Worm (Caenorhabditis elegans) whole organism, L4 larva: Measurements from ENCODE around the gene col-76.
A peak's percentile ranks its signal among the peaks of the same experiment; 100 is the strongest.

ENCODE experiments used
- F26F4.8 ChIP-seq: fragments of 200-800 bp; sonication (Bioruptor generic); conservative IDR thresholded peaks from 2 replicates; pipeline ENCODE4 v1.3.6; 2022; ENCODE audit warnings: missing genetic modification characterization, missing compliant biosample characterization
- F44E2.7 ChIP-seq: fragments of 200-800 bp; sonication (Bioruptor generic); IDR thresholded peaks from 2 replicates; pipeline ENCODE4 v2.1.2; 2022; ENCODE audit warnings: missing genetic modification characterization, missing compliant biosample characterization
- R02D3.7 ChIP-seq: fragments of 150-350 bp; sonication (generic microtip); optimal IDR thresholded peaks from 3 replicates; lab custom pipeline; 2014; ENCODE audit warnings: missing biosample characterization, missing genetic modification characterization
- T20F7.1 ChIP-seq: fragments of 200-800 bp; sonication (Bioruptor generic); optimal IDR thresholded peaks from 2 replicates; lab custom pipeline; 2018; ENCODE audit warnings: mild to moderate bottlenecking, missing genetic modification characterization, missing compliant biosample characterization
- T26A8.4 ChIP-seq: fragments of 200-800 bp; sonication (Bioruptor generic); IDR thresholded peaks from 2 replicates; pipeline ENCODE4 v1.3.6; 2022; ENCODE audit warnings: missing genetic modification characterization, missing compliant biosample characterization
- Y105C5A.15 ChIP-seq: fragments of 200-800 bp; sonication (Bioruptor generic); IDR thresholded peaks from 2 replicates; pipeline ENCODE4 v1.3.6; 2022; ENCODE audit warnings: missing genetic modification characterization, missing compliant biosample characterization
- aha-1 ChIP-seq: fragments of 150-350 bp; peaks from one replicate; lab custom pipeline; 2014; ENCODE audit warnings: missing biosample characterization, missing genetic modification characterization
- arid-1 ChIP-seq: fragments of 200-800 bp; sonication (Bioruptor generic); conservative IDR thresholded peaks from 2 replicates; pipeline ENCODE4 v1.3.6; 2022; ENCODE audit warnings: missing genetic modification reagents, missing genetic modification characterization, missing compliant biosample characterization
- ceh-28 ChIP-seq: fragments of 150-350 bp; optimal IDR thresholded peaks from 2 replicates; lab custom pipeline; 2014; ENCODE audit warnings: missing biosample characterization, missing genetic modification reagents, missing genetic modification characterization
- daf-8 ChIP-seq: fragments of 200-800 bp; sonication (Bioruptor generic); IDR thresholded peaks from 2 replicates; pipeline ENCODE4 v1.3.6; 2022; ENCODE audit warnings: missing genetic modification characterization, missing compliant biosample characterization
- dmd-6 ChIP-seq: fragments of 200-800 bp; sonication (Bioruptor generic); IDR thresholded peaks from 2 replicates; pipeline ENCODE4 v1.3.6; 2022; ENCODE audit warnings: missing genetic modification reagents, missing genetic modification characterization, missing compliant biosample characterization
- hif-1 ChIP-seq, 2 experiments: sonication (generic microtip); optimal IDR thresholded peaks; 2 replicates each; lab custom pipeline; 2016 to 2017; ENCODE audit warnings: missing compliant biosample characterization in 2 of 2, missing genetic modification characterization in 2 of 2, missing genetic modification reagents in 2 of 2, missing genotype in 2 of 2, mild to moderate bottlenecking in 1 of 2
- hlh-11 ChIP-seq: fragments of 200-800 bp; sonication (Bioruptor generic); optimal IDR thresholded peaks from 2 replicates; lab custom pipeline; 2018; ENCODE audit warnings: mild to moderate bottlenecking, missing genetic modification characterization, missing compliant biosample characterization
- hlh-30 ChIP-seq: sonication (generic microtip); optimal IDR thresholded peaks from 2 replicates; lab custom pipeline; 2017; ENCODE audit warnings: antibody characterized with exemption, mild to moderate bottlenecking, missing genetic modification characterization, missing compliant biosample characterization; ENCODE audit not compliant: insufficient read depth
- hmg-1.1 ChIP-seq: fragments of 200-800 bp; sonication (Bioruptor generic); IDR thresholded peaks from 2 replicates; pipeline ENCODE4 v1.3.6; 2022; ENCODE audit warnings: missing genetic modification reagents, missing genetic modification characterization, missing compliant biosample characterization
- lir-3 ChIP-seq: sonication (generic microtip); optimal IDR thresholded peaks from 2 replicates; lab custom pipeline; 2016; ENCODE audit warnings: mild to moderate bottlenecking, missing genetic modification characterization, missing compliant biosample characterization
- madf-9 ChIP-seq: fragments of 200-800 bp; sonication (Bioruptor generic); conservative IDR thresholded peaks from 2 replicates; pipeline ENCODE4 v1.3.6; 2022; ENCODE audit warnings: missing genetic modification reagents, missing genetic modification characterization, missing compliant biosample characterization
- mdt-29 ChIP-seq: fragments of 200-800 bp; sonication (Bioruptor generic); IDR thresholded peaks from 2 replicates; pipeline ENCODE4 v1.3.6; 2022; ENCODE audit warnings: missing genetic modification reagents, missing genetic modification characterization, missing compliant biosample characterization
- mxl-3 ChIP-seq: fragments of 200-800 bp; sonication (Bioruptor generic); optimal IDR thresholded peaks from 2 replicates; lab custom pipeline; 2018; ENCODE audit warnings: mild to moderate bottlenecking, missing genetic modification characterization, missing compliant biosample characterization
- nhr-10 ChIP-seq: fragments of 150-350 bp; optimal IDR thresholded peaks from 2 replicates; lab custom pipeline; 2014; ENCODE audit warnings: missing biosample characterization, missing genetic modification characterization
- nhr-102 ChIP-seq: sonication (generic microtip); optimal IDR thresholded peaks from 2 replicates; lab custom pipeline; 2016; ENCODE audit warnings: mild to moderate bottlenecking, missing genetic modification characterization, moderate library complexity, missing compliant biosample characterization
- nhr-25 ChIP-seq: sonication (generic microtip); optimal IDR thresholded peaks from 2 replicates; lab custom pipeline; 2017; ENCODE audit warnings: missing genetic modification characterization, mild to moderate bottlenecking, missing compliant biosample characterization, antibody characterized with exemption, moderate library complexity, borderline replicate concordance; ENCODE audit not compliant: insufficient read depth
- nhr-6 ChIP-seq: fragments of 150-350 bp; optimal IDR thresholded peaks from 2 replicates; lab custom pipeline; 2014; ENCODE audit warnings: missing biosample characterization, missing genetic modification characterization
- pha-4 ChIP-seq, 2 experiments: fragments of 150-350 bp in 1 of 2; fragments of 200-800 bp in 1 of 2; sonication (Bioruptor generic) in 1 of 2; IDR thresholded peaks in 1 of 2; optimal IDR thresholded peaks in 1 of 2; 2 replicates each; pipeline versions ENCODE4 v1.3.6 to Lab custom; 2014 to 2022; ENCODE audit warnings: missing genetic modification characterization in 2 of 2, missing genetic modification reagents in 2 of 2, missing biosample characterization in 1 of 2, missing compliant biosample characterization in 1 of 2
- snpc-1.2 ChIP-seq: fragments of 200-800 bp; sonication (Bioruptor generic); IDR thresholded peaks from 2 replicates; pipeline ENCODE4 v1.3.6; 2022; ENCODE audit warnings: missing genetic modification reagents, missing genetic modification characterization, missing compliant biosample characterization
- snpc-4 ChIP-seq: fragments of 150-350 bp; optimal IDR thresholded peaks from 2 replicates; lab custom pipeline; 2014; ENCODE audit warnings: missing biosample characterization, missing genetic modification characterization
- spr-1 ChIP-seq: sonication (generic microtip); optimal IDR thresholded peaks from 2 replicates; lab custom pipeline; 2016; ENCODE audit warnings: mild to moderate bottlenecking, missing genetic modification characterization, missing compliant biosample characterization
- tra-1 ChIP-seq: fragments of 200-800 bp; sonication (Bioruptor generic); IDR thresholded peaks from 2 replicates; pipeline ENCODE4 v1.3.6; 2022; ENCODE audit warnings: missing genetic modification reagents, missing genetic modification characterization, missing compliant biosample characterization
- unc-130 ChIP-seq: sonication (generic microtip); optimal IDR thresholded peaks from 2 replicates; lab custom pipeline; 2016; ENCODE audit warnings: missing genetic modification reagents, missing genetic modification characterization, missing compliant biosample characterization
- unc-62 ChIP-seq, 3 experiments: fragments of 150-350 bp in 1 of 3; sonication (generic microtip); optimal IDR thresholded peaks in 2 of 3; peaks in 1 of 3; 1 replicate in 1 of 3; 2 replicates in 2 of 3; lab custom pipeline; 2014 to 2017; ENCODE audit warnings: missing biosample characterization in 3 of 3, missing genetic modification characterization in 3 of 3, missing genetic modification reagents in 3 of 3, missing genotype in 1 of 3
- zfp-3 ChIP-seq: fragments of 200-800 bp; sonication (Bioruptor generic); conservative IDR thresholded peaks from 2 replicates; pipeline ENCODE4 v1.3.6; 2022; ENCODE audit warnings: missing genetic modification reagents, missing genetic modification characterization, missing compliant biosample characterization

The col-76 gene

ce11 chrII:8222309-8223065 is 18.3 kb downstream of the col-76 start, which contains the start of gene dab-1 (continued):
- no peak for TF ChIP-seq arid-1 (GFP tag; lab: Robert Waterston, UW)
- TF ChIP-seq T20F7.1 (GFP tag; lab: Kevin White, UChicago), result no peak
- no peak for TF ChIP-seq pha-4 (GFP tag; IDR thresholded peaks at IDR 0.05; lab: Robert Waterston, UW)
- TF ChIP-seq pha-4 (tag; optimal IDR thresholded peaks at IDR 0.05; lab: Kevin White, UChicago), result no peak
- no peak for TF ChIP-seq daf-8 (GFP tag; lab: Robert Waterston, UW)
- TF ChIP-seq hlh-30 (tag; lab: Kevin White, UChicago), result peak; percentile 76
- peak; percentile 73 for TF ChIP-seq aha-1
- TF ChIP-seq dmd-6 (GFP tag; lab: Robert Waterston, UW), result no peak
- no peak for TF ChIP-seq R02D3.7 (tag; lab: Kevin White, UChicago)
- TF ChIP-seq nhr-25 (tag; lab: Kevin White, UChicago), result peak; percentile 25
- no peak for TF ChIP-seq F26F4.8 (GFP tag; lab: Robert Waterston, UW)
- no peak for TF ChIP-seq lir-3 (tag; lab: Kevin White, UChicago)
- TF ChIP-seq T26A8.4 (GFP tag; lab: Robert Waterston, UW), result no peak
- no peak for TF ChIP-seq snpc-1.2
- TF ChIP-seq Y105C5A.15, result no peak

ce11 chrII:8223422-8223821 is 19.3 kb downstream of the col-76 start:
- TF ChIP-seq hif-1 (tag; optimal IDR thresholded peaks at IDR 0.05; lab: Kevin White, UChicago), result no peak
- no peak for TF ChIP-seq tra-1 (GFP tag; lab: Robert Waterston, UW)
- TF ChIP-seq snpc-4 (tag; lab: Kevin White, UChicago), result no peak
- peak; percentile 3 for TF ChIP-seq ceh-28 (tag; lab: Kevin White, UChicago)
- no peak for TF ChIP-seq zfp-3 (GFP tag; lab: Robert Waterston, UW)
- no peak for TF ChIP-seq R02D3.7 (tag; lab: Kevin White, UChicago)
- TF ChIP-seq unc-130 (GFP tag; lab: Kevin White, UChicago), result no peak
- peak; percentile 11 for TF ChIP-seq hlh-11 (tag; lab: Kevin White, UChicago)
- no peak for TF ChIP-seq madf-9 (GFP tag; lab: Robert Waterston, UW)
- TF ChIP-seq mdt-29 (GFP tag; lab: Robert Waterston, UW), result no peak
- peak; percentile 29 for TF ChIP-seq nhr-6
- peak; percentile 5 for TF ChIP-seq mxl-3 (GFP tag; lab: Kevin White, UChicago)
- no peak for TF ChIP-seq pha-4 (GFP tag; IDR thresholded peaks at IDR 0.05; lab: Robert Waterston, UW)
- TF ChIP-seq pha-4 (tag; optimal IDR thresholded peaks at IDR 0.05; lab: Kevin White, UChicago), result peak; percentile 55
- TF ChIP-seq F44E2.7, result no peak
- no peak for TF ChIP-seq hmg-1.1

ce11 chrII:8223945-8224344 is 19.8 kb downstream of the col-76 start:
- TF ChIP-seq unc-62 (GFP tag; optimal IDR thresholded peaks at IDR 0.05 in 1 of 2; lab: Kevin White, UChicago), result peak in 1 of 2 experiments; percentile 83
- TF ChIP-seq unc-62 (tag; optimal IDR thresholded peaks at IDR 0.05; lab: Kevin White, UChicago), result no peak
- TF ChIP-seq nhr-10 (tag; lab: Kevin White, UChicago), result no peak
- no peak for TF ChIP-seq nhr-102 (tag; lab: Kevin White, UChicago)

- TF ChIP-seq spr-1 (no peak), aha-1 (peak; percentile 13), unc-62 (GFP tag; optimal IDR thresholded peaks at IDR 0.05 in 1 of 2; lab: Kevin White, UChicago) (peak in 1 of 2 experiments; percentile 99), unc-62 (tag; optimal IDR thresholded peaks at IDR 0.05; lab: Kevin White, UChicago) (no peak)
Measured at ce11 chrII:8224623-8225022, 20.5 kb downstream of the col-76 start.
